Worm (Caenorhabditis elegans) whole organism, mixed stage, embryonic: ENCODE results near the gene srh-128.

Experiments
- M03D4.4 ChIP-seq: sonication (generic microtip); optimal IDR thresholded peaks from 2 replicates; lab custom pipeline; 2017; ENCODE audit warnings: mild to moderate bottlenecking, missing genetic modification characterization, missing compliant biosample characterization
- bed-3 ChIP-seq: fragments of 200-800 bp; sonication (Bioruptor generic); optimal IDR thresholded peaks from 3 replicates; lab custom pipeline; 2018; ENCODE audit warnings: mild to moderate bottlenecking, missing genetic modification characterization, moderate library complexity, missing compliant biosample characterization
- blmp-1 ChIP-seq: fragments of 150-350 bp; optimal IDR thresholded peaks from 2 replicates; lab custom pipeline; 2014; ENCODE audit warnings: missing biosample characterization, missing genetic modification characterization
- ceh-39 ChIP-seq: fragments of 150-350 bp; optimal IDR thresholded peaks from 2 replicates; lab custom pipeline; 2014; ENCODE audit warnings: missing biosample characterization, missing genetic modification characterization
- ceh-43 ChIP-seq: fragments of 200-800 bp; sonication (Bioruptor generic); optimal IDR thresholded peaks from 2 replicates; lab custom pipeline; 2018; ENCODE audit warnings: mild to moderate bottlenecking, missing genetic modification characterization, moderate library complexity, missing compliant biosample characterization
- ceh-83 ChIP-seq: fragments of 200-800 bp; sonication (Bioruptor generic); optimal IDR thresholded peaks from 2 replicates; lab custom pipeline; 2018; ENCODE audit warnings: mild to moderate bottlenecking, missing genetic modification characterization, missing compliant biosample characterization
- ces-1 ChIP-seq: fragments of 150-350 bp; optimal IDR thresholded peaks from 2 replicates; lab custom pipeline; 2014; ENCODE audit warnings: missing biosample characterization, missing genetic modification reagents, missing genetic modification characterization
- cnd-1 ChIP-seq: fragments of 200-800 bp; sonication (Bioruptor generic); optimal IDR thresholded peaks from 2 replicates; lab custom pipeline; 2018; ENCODE audit warnings: mild to moderate bottlenecking, missing genetic modification characterization, missing compliant biosample characterization
- drap-1 ChIP-seq: fragments of 200-800 bp; sonication (Bioruptor generic); optimal IDR thresholded peaks from 3 replicates; lab custom pipeline; 2018; ENCODE audit warnings: mild to moderate bottlenecking, missing genetic modification characterization, missing compliant biosample characterization
- elt-1 ChIP-seq: sonication (generic microtip); optimal IDR thresholded peaks from 2 replicates; lab custom pipeline; 2017; ENCODE audit warnings: missing genetic modification characterization, mild to moderate bottlenecking, missing compliant biosample characterization, antibody characterized with exemption, moderate library complexity, borderline replicate concordance; ENCODE audit not compliant: insufficient read depth
- elt-3 ChIP-seq: fragments of 150-350 bp; optimal IDR thresholded peaks from 2 replicates; lab custom pipeline; 2014; ENCODE audit warnings: missing biosample characterization, missing genetic modification characterization
- ham-2 ChIP-seq: fragments of 200-800 bp; sonication (Bioruptor generic); optimal IDR thresholded peaks from 2 replicates; lab custom pipeline; 2018; ENCODE audit warnings: mild to moderate bottlenecking, missing genetic modification characterization, missing compliant biosample characterization
- hlh-1 ChIP-seq: fragments of 150-350 bp; optimal IDR thresholded peaks from 2 replicates; lab custom pipeline; 2014; ENCODE audit warnings: missing biosample characterization, missing genetic modification reagents, missing genetic modification characterization
- lin-13 ChIP-seq: fragments of 150-350 bp; optimal IDR thresholded peaks from 2 replicates; lab custom pipeline; 2014; ENCODE audit warnings: missing biosample characterization, missing genetic modification characterization
- lin-32 ChIP-seq: fragments of 200-800 bp; sonication (Bioruptor generic); optimal IDR thresholded peaks from 2 replicates; lab custom pipeline; 2018; ENCODE audit warnings: mild to moderate bottlenecking, missing genetic modification characterization, missing compliant biosample characterization
- lsy-2 ChIP-seq: fragments of 150-350 bp; optimal IDR thresholded peaks from 2 replicates; lab custom pipeline; 2014; ENCODE audit warnings: missing biosample characterization, missing genetic modification characterization
- mab-5 ChIP-seq: fragments of 150-350 bp; optimal IDR thresholded peaks from 2 replicates; lab custom pipeline; 2014; ENCODE audit warnings: missing biosample characterization, missing genetic modification characterization
- mep-1 ChIP-seq: fragments of 150-350 bp; optimal IDR thresholded peaks from 2 replicates; lab custom pipeline; 2017; ENCODE audit warnings: missing biosample characterization, missing genetic modification reagents, missing genetic modification characterization, inconsistent platforms
- mls-2 ChIP-seq: sonication (generic microtip); optimal IDR thresholded peaks from 2 replicates; lab custom pipeline; 2016; ENCODE audit warnings: mild to moderate bottlenecking, missing genetic modification characterization, moderate library complexity, missing compliant biosample characterization
- nhr-12 ChIP-seq: fragments of 150-350 bp; optimal IDR thresholded peaks from 2 replicates; lab custom pipeline; 2014; ENCODE audit warnings: missing biosample characterization, missing genetic modification characterization
- nhr-2 ChIP-seq: fragments of 150-350 bp; optimal IDR thresholded peaks from 2 replicates; lab custom pipeline; 2014; ENCODE audit warnings: missing biosample characterization, missing genetic modification characterization
- nhr-237 ChIP-seq: fragments of 150-350 bp; optimal IDR thresholded peaks from 2 replicates; lab custom pipeline; 2014; ENCODE audit warnings: missing biosample characterization, missing genetic modification characterization
- nhr-28 ChIP-seq: fragments of 150-350 bp; optimal IDR thresholded peaks from 2 replicates; lab custom pipeline; 2014; ENCODE audit warnings: missing biosample characterization, missing genetic modification characterization
- nhr-76 ChIP-seq: sonication (generic microtip); optimal IDR thresholded peaks from 2 replicates; lab custom pipeline; 2017; ENCODE audit warnings: missing biosample characterization, missing genetic modification characterization
- pha-4 ChIP-seq: fragments of 150-350 bp; optimal IDR thresholded peaks from 2 replicates; lab custom pipeline; 2018; ENCODE audit warnings: missing biosample characterization, missing genetic modification reagents, missing genetic modification characterization
- sem-2 ChIP-seq: fragments of 200-800 bp; sonication (Bioruptor generic); optimal IDR thresholded peaks from 2 replicates; lab custom pipeline; 2018; ENCODE audit warnings: mild to moderate bottlenecking, missing genetic modification characterization, missing compliant biosample characterization
- snpc-4 ChIP-seq: fragments of 150-350 bp; optimal IDR thresholded peaks from 2 replicates; lab custom pipeline; 2014; ENCODE audit warnings: missing biosample characterization, missing genetic modification characterization
- sptf-1 ChIP-seq: sonication (generic microtip); optimal IDR thresholded peaks from 2 replicates; lab custom pipeline; 2017; ENCODE audit warnings: mild to moderate bottlenecking, missing genetic modification characterization, moderate library complexity, missing compliant biosample characterization
- tbx-8 ChIP-seq: fragments of 200-800 bp; sonication (Bioruptor generic); optimal IDR thresholded peaks from 2 replicates; lab custom pipeline; 2018; ENCODE audit warnings: mild to moderate bottlenecking, missing genetic modification characterization, moderate library complexity, missing compliant biosample characterization
- unc-120 ChIP-seq: sonication (generic microtip); optimal IDR thresholded peaks from 2 replicates; lab custom pipeline; 2017; ENCODE audit warnings: missing genetic modification characterization, missing compliant biosample characterization; ENCODE audit not compliant: poor library complexity, severe bottlenecking
- unc-39 ChIP-seq: fragments of 150-350 bp; optimal IDR thresholded peaks from 2 replicates; lab custom pipeline; 2014; ENCODE audit warnings: missing biosample characterization, missing genetic modification characterization
- unc-62 ChIP-seq: fragments of 150-350 bp; optimal IDR thresholded peaks from 2 replicates; lab custom pipeline; 2014; ENCODE audit warnings: missing biosample characterization, missing genetic modification reagents, missing genetic modification characterization
- zip-8 ChIP-seq: fragments of 150-350 bp; optimal IDR thresholded peaks from 2 replicates; lab custom pipeline; 2014; ENCODE audit warnings: missing biosample characterization, missing genetic modification characterization

Gene srh-128

ce11 chrII:2705200-2705599 lies at the start of gene srh-128:
Gene srh-128 (minus strand): TSS chrII:2705300.
- no peak for TF ChIP-seq unc-62
- TF ChIP-seq sem-2 = no peak
- no peak for TF ChIP-seq blmp-1 (tag; lab: Kevin White, UChicago)
- TF ChIP-seq cnd-1 = no peak
- no peak for TF ChIP-seq ceh-83 (GFP tag; lab: Kevin White, UChicago)
- TF ChIP-seq elt-1 (tag; lab: Kevin White, UChicago) = no peak
- no peak for TF ChIP-seq ham-2
- no peak for TF ChIP-seq mls-2
- TF ChIP-seq elt-3 (tag; lab: Kevin White, UChicago) = no peak
- TF ChIP-seq unc-120 (tag; lab: Kevin White, UChicago) = no peak
- TF ChIP-seq nhr-2 (tag; lab: Kevin White, UChicago) = no peak
- TF ChIP-seq unc-39 (tag; lab: Kevin White, UChicago) = no peak
- no peak for TF ChIP-seq zip-8 (tag; lab: Kevin White, UChicago)
- TF ChIP-seq mep-1 (tag; lab: Kevin White, UChicago) = no peak

- TF ChIP-seq bed-3 (GFP tag; lab: Kevin White, UChicago) (no peak), unc-39 (tag; lab: Kevin White, UChicago) (no peak), nhr-28 (no peak), unc-120 (tag; lab: Kevin White, UChicago) (no peak), lin-13 (no peak)
- TF ChIP-seq, all 35 proteins: peak for 0
These were observed 49.5 kb upstream of the srh-128 start for ce11 chrII:2754595-2754994.

- TF ChIP-seq mls-2 = no peak
- no peak for TF ChIP-seq lin-32 (GFP tag; lab: Kevin White, UChicago)
- TF ChIP-seq ceh-39 (tag; lab: Kevin White, UChicago) = no peak
- TF ChIP-seq snpc-4 (tag; lab: Kevin White, UChicago) = no peak
- TF ChIP-seq ces-1 (GFP tag; lab: Kevin White, UChicago) = no peak
- TF ChIP-seq sem-2 = no peak
- TF ChIP-seq hlh-1 (tag; lab: Kevin White, UChicago) = no peak
- TF ChIP-seq nhr-237 (tag; lab: Kevin White, UChicago) = no peak
- TF ChIP-seq nhr-76 = no peak
- TF ChIP-seq ceh-43 (GFP tag; lab: Kevin White, UChicago) = no peak
- TF ChIP-seq pha-4 (tag; lab: Kevin White, UChicago) = no peak
- TF ChIP-seq zip-8 (tag; lab: Kevin White, UChicago) = no peak
- no peak for TF ChIP-seq lsy-2
- TF ChIP-seq mab-5 (tag; lab: Kevin White, UChicago) = no peak
- no peak for TF ChIP-seq unc-120 (tag; lab: Kevin White, UChicago)
- no peak for TF ChIP-seq tbx-8 (GFP tag; lab: Kevin White, UChicago)
- no peak for TF ChIP-seq blmp-1 (tag; lab: Kevin White, UChicago)
These were observed 47.9 kb upstream of the srh-128 start, which contains the start of gene F29A7.3 for ce11 chrII:2752999-2753398. Gene F29A7.3 (plus strand): TSS chrII:2753299.

- TF ChIP-seq ham-2 = peak; percentile 46
- TF ChIP-seq sptf-1 = peak; percentile 65
- no peak for TF ChIP-seq mls-2
- peak; percentile 51 for TF ChIP-seq lin-13
- TF ChIP-seq mep-1 (tag; lab: Kevin White, UChicago) = peak; percentile 36
- TF ChIP-seq hlh-1 (tag; lab: Kevin White, UChicago) = peak; percentile 2
- no peak for TF ChIP-seq drap-1
- TF ChIP-seq elt-3 (tag; lab: Kevin White, UChicago) = no peak
- TF ChIP-seq ces-1 (GFP tag; lab: Kevin White, UChicago) = peak; percentile 74
- peak; percentile 20 for TF ChIP-seq M03D4.4 (tag; lab: Kevin White, UChicago)
- peak; percentile 18 for TF ChIP-seq pha-4 (tag; lab: Kevin White, UChicago)
These were observed 47.4 kb upstream of the srh-128 start, which contains the start of gene F29A7.6 for ce11 chrII:2752536-2752935. Gene F29A7.6 (minus strand): TSS chrII:2752611.

- no peak for TF ChIP-seq hlh-1 (tag; lab: Kevin White, UChicago)
- no peak for TF ChIP-seq nhr-76
- no peak for TF ChIP-seq lin-32 (GFP tag; lab: Kevin White, UChicago)
- TF ChIP-seq nhr-2 (tag; lab: Kevin White, UChicago) = no peak
- no peak for TF ChIP-seq sem-2
- no peak for TF ChIP-seq mab-5 (tag; lab: Kevin White, UChicago)
- no peak for TF ChIP-seq ceh-43 (GFP tag; lab: Kevin White, UChicago)
- TF ChIP-seq unc-39 (tag; lab: Kevin White, UChicago) = no peak
- TF ChIP-seq ces-1 (GFP tag; lab: Kevin White, UChicago) = no peak
- TF ChIP-seq ham-2 = no peak
- TF ChIP-seq lin-13 = no peak
- no peak for TF ChIP-seq pha-4 (tag; lab: Kevin White, UChicago)
- TF ChIP-seq nhr-12 = no peak
- TF ChIP-seq tbx-8 (GFP tag; lab: Kevin White, UChicago) = no peak
- TF ChIP-seq zip-8 (tag; lab: Kevin White, UChicago) = no peak
- no peak for TF ChIP-seq sptf-1
- TF ChIP-seq ceh-83 (GFP tag; lab: Kevin White, UChicago) = no peak
- TF ChIP-seq unc-62 = no peak
- no peak for TF ChIP-seq nhr-28
These were observed 46.2 kb upstream of the srh-128 start for ce11 chrII:2751278-2751677.
